Worm (Caenorhabditis elegans) whole organism, L4/young adult: Measurements from ENCODE around the gene C09H10.9.

Experiments used
- W03F9.2 ChIP-seq: fragments of 150-350 bp; optimal IDR thresholded peaks from 2 replicates; lab custom pipeline; 2014; ENCODE audit warnings: missing biosample characterization, missing genetic modification characterization
- him-1 ChIP-seq: sonication (generic microtip); optimal IDR thresholded peaks from 2 replicates; lab custom pipeline; 2016; ENCODE audit warnings: missing genotype, missing genetic modification reagents, missing genetic modification characterization, missing compliant biosample characterization

- TF ChIP-seq him-1 (tag; lab: Kevin White, UChicago) (no peak), W03F9.2 (tag; lab: Kevin White, UChicago) (no peak)
Measured at ce11 chrII:11086770-11087169, 17.5 kb upstream of the C09H10.9 start.
